Worm (Caenorhabditis elegans): ENCODE results near the gene nspb-7.

Gene nspb-7

DNA sequence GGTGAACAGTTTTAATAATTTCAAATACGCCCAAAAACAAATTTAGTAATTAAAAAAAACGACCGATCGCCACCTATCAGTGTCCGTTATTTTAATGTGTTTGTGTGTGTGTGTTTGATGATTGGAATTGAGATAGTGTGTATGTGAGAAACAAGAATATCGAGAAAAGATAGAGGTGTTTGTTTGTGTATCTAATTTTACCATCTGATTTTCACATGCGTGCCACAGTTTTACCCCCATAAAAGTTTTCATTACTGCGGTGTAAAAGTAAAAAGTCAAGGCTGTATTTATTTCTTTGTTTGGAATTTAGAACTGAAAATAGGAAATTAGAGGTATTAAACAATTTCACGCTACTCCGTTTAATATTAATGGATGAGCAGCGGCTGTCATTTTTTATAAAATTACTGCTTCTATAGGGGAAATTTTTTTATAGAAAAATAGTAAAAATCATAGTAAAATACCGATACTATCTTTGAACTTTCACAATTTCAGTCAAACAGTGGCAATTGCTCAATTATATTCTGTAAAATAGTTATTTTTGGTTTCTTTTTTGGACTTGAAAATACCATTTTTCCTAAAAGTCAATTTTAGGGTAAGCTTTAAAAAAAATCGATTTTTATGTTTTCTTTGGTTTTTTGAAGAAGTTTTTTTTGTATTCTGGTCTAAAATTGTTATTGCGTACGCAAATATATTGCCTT, 22.0 kb downstream of the nspb-7 start (continued):
- TF ChIP-seq unc-62 (GFP tag; optimal IDR thresholded peaks at IDR 0.05 in 1 of 2) (no peak), unc-62 (tag; optimal IDR thresholded peaks at IDR 0.05) (no peak), gei-8 (GFP tag; optimal IDR thresholded peaks at IDR 0.05) (no peak), mdt-29 (GFP tag; IDR thresholded peaks at IDR 0.05) (no peak), dpl-1 (GFP tag; optimal IDR thresholded peaks at IDR 0.05) (no peak), daf-16 (GFP tag; optimal IDR thresholded peaks at IDR 0.05) (no peak), daf-16 (tag; optimal IDR thresholded peaks at IDR 0.05) (peak; percentile 71), zip-11 (GFP tag; IDR thresholded peaks at IDR 0.05) (0 out of 2 replicates have a peak, but pooled peaks have one; percentile 30), lin-39 (tag; optimal IDR thresholded peaks at IDR 0.05) (no peak), mep-1 (tag; optimal IDR thresholded peaks at IDR 0.05) (peak; percentile 14), lin-1 (GFP tag; IDR thresholded peaks at IDR 0.05) (0 out of 2 replicates have a peak, but pooled peaks have one; percentile 22), egl-43 (GFP tag; IDR thresholded peaks at IDR 0.05) (no peak), tag-97 (GFP tag; IDR thresholded peaks at IDR 0.05) (no peak), ZK337.2 (GFP tag; IDR thresholded peaks at IDR 0.05) (no peak), lin-13 (GFP tag; optimal IDR thresholded peaks at IDR 0.05) (no peak), T26A8.4 (GFP tag; IDR thresholded peaks at IDR 0.05) (no peak), zfp-3 (GFP tag; conservative IDR thresholded peaks at IDR 0.05) (peak; percentile 74), dve-1 (tag; optimal IDR thresholded peaks at IDR 0.05; ENCODE audit: insufficient read depth) (peak; percentile 15), unc-39 (tag; optimal IDR thresholded peaks at IDR 0.05) (no peak), duxl-1 (tag; optimal IDR thresholded peaks at IDR 0.05; ENCODE audit: poor library complexity) (no peak), hlh-11 (tag; optimal IDR thresholded peaks at IDR 0.05) (peak; percentile 34), D1046.2 (GFP tag; IDR thresholded peaks at IDR 0.05) (no peak), nhr-28 (tag; optimal IDR thresholded peaks at IDR 0.05) (peak; percentile 85), aha-1 (tag) (peak; percentile 97), madf-9 (GFP tag; conservative IDR thresholded peaks at IDR 0.05) (0 out of 2 replicates have a peak, but pooled peaks have one; percentile 10), daf-19 (GFP tag; conservative IDR thresholded peaks at IDR 0.05) (no peak), attf-4 (tag; optimal IDR thresholded peaks at IDR 0.05) (no peak), saeg-2 (GFP tag; IDR thresholded peaks at IDR 0.05) (0 out of 2 replicates have a peak, but pooled peaks have one; percentile 57), pqm-1 (tag; optimal IDR thresholded peaks at IDR 0.05) (peak; percentile 61), nhr-42 (GFP tag; IDR thresholded peaks at IDR 0.05) (no peak), nhr-77 (tag; optimal IDR thresholded peaks at IDR 0.05) (peak; percentile 87), nhr-76 (tag; optimal IDR thresholded peaks at IDR 0.05) (no peak), snpc-4 (tag; optimal IDR thresholded peaks at IDR 0.05) (no peak), hlh-30 (tag; optimal IDR thresholded peaks at IDR 0.05; ENCODE audit: insufficient read depth) (peak; percentile 32), mdl-1 (tag; optimal IDR thresholded peaks at IDR 0.05) (peak in 1 of 2 experiments; percentile 66)

DNA sequence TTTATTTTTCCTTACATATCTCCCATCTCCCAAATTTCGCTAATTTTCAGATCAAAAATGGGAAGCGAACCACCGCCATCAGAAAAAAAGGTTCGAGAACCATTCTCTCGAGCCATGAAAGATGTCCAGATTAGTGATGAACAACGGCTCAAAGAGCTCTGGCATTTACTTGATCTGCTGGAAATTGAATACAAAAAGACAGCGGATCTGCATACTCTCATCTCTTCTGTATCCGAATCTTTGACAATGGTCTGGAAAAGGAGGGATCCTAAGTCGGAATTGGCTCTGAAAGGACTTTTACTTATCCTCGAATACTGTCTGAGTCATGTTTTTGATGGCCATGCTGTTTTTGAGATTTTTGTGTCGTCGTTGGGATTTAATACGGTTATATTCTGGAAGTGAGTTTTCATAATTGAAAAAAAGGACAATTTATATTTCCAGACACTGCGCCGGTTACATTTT, 22.8 kb downstream of the nspb-7 start, which contains the start of gene tps-2:
TSS of gene tps-2 (plus strand) at position 51 of the 462 bp plus-strand sequence.
- TF ChIP-seq mxl-3 (GFP tag; optimal IDR thresholded peaks at IDR 0.05) (no peak), ceh-62 (tag; optimal IDR thresholded peaks at IDR 0.05) (no peak), pqm-1 (tag; optimal IDR thresholded peaks at IDR 0.05) (no peak), vab-7 (GFP tag; IDR thresholded peaks at IDR 0.05) (no peak), madf-5 (GFP tag; IDR thresholded peaks at IDR 0.05) (no peak), zip-2 (tag; optimal IDR thresholded peaks at IDR 0.05) (no peak), nhr-111 (GFP tag; optimal IDR thresholded peaks at IDR 0.05) (no peak), spr-1 (tag; optimal IDR thresholded peaks at IDR 0.05) (no peak), lin-15B (tag; optimal IDR thresholded peaks at IDR 0.05) (no peak), Y105C5A.15 (GFP tag; IDR thresholded peaks at IDR 0.05) (0 out of 2 replicates have a peak, but pooled peaks have one; percentile 28), cey-2 (tag; optimal IDR thresholded peaks at IDR 0.05; ENCODE audit: borderline replicate concordance, insufficient read depth) (no peak), Y5F2A.4 (GFP tag; optimal IDR thresholded peaks at IDR 0.05) (no peak), arid-1 (GFP tag; conservative IDR thresholded peaks at IDR 0.05) (peak; percentile 12; the same call in 1 of the 2 replicates), snpc-1.2 (GFP tag; IDR thresholded peaks at IDR 0.05) (no peak), unc-39 (tag; optimal IDR thresholded peaks at IDR 0.05) (no peak), daf-16 (GFP tag; optimal IDR thresholded peaks at IDR 0.05) (no peak), daf-16 (tag; optimal IDR thresholded peaks at IDR 0.05) (no peak), F37D6.2 (tag; optimal IDR thresholded peaks at IDR 0.05) (no peak), egl-43 (GFP tag; IDR thresholded peaks at IDR 0.05) (no peak), hlh-30 (tag; optimal IDR thresholded peaks at IDR 0.05; ENCODE audit: insufficient read depth) (no peak), dpl-1 (GFP tag; optimal IDR thresholded peaks at IDR 0.05) (no peak), ceh-20 (GFP tag; IDR thresholded peaks at IDR 0.05) (no peak), daf-8 (GFP tag; IDR thresholded peaks at IDR 0.05) (no peak)
